Worm (Caenorhabditis elegans) whole organism, L2 larva: ENCODE measurements around the gene Y51A2D.21.

Experiments
- aly-2 ChIP-seq: fragments of 150-350 bp; optimal IDR thresholded peaks from 2 replicates; lab custom pipeline; 2014; ENCODE audit warnings: missing biosample characterization, missing genetic modification characterization
- dmd-4 ChIP-seq: sonication (generic microtip); optimal IDR thresholded peaks from 2 replicates; lab custom pipeline; 2017; ENCODE audit warnings: missing biosample characterization, missing genetic modification characterization
- unc-62 ChIP-seq: fragments of 150-350 bp; optimal IDR thresholded peaks from 2 replicates; lab custom pipeline; 2014; ENCODE audit warnings: missing biosample characterization, missing genetic modification reagents, missing genetic modification characterization
- zag-1 ChIP-seq: fragments of 150-350 bp; optimal IDR thresholded peaks from 2 replicates; lab custom pipeline; 2014; ENCODE audit warnings: missing biosample characterization, missing genetic modification characterization

DNA sequence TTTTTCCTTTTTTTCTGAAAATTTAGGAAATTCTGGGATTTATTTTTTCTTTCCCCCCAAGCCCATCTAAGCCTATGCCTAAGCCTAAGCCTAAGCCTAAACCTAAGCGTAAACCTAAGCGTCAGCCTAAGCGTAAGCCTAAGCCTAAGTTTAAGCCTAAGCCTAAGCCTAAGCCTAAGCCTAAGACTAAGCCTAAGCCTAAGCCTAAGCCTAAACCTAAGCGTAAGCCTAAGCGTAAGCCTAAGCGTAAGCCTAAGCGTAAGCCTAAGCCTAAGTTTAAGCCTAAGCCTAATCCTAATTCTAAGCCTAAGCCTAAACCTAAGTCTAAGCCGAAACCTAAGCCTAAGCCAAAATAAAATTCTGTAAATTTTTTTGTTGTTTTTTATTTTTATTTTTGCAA lies 16.3 kb downstream of the Y51A2D.21 start:
- TF ChIP-seq aly-2 (tag; lab: Kevin White, UChicago) (no peak), zag-1 (tag; lab: Kevin White, UChicago) (no peak), unc-62 (GFP tag; lab: Kevin White, UChicago) (no peak), dmd-4 (no peak)
